Fruit fly (Drosophila melanogaster): ENCODE data around the gene CG13723.

Gene CG13723

dm6 chr3L:17310509-17310908 is 46.3 kb downstream of the CG13723 start (continued):
- TF ChIP-seq pan (optimal IDR thresholded peaks at IDR 0.05) (no peak), pan (GFP tag; optimal IDR thresholded peaks at IDR 0.05 in 1 of 2, IDR thresholded peaks at IDR 0.05 in 1 of 2) (peak in 1 of 2 experiments; percentile 60), CG34224 (GFP tag; IDR thresholded peaks at IDR 0.05; ENCODE audit: partially characterized antibody) (no peak), CG17912 (GFP tag; optimal IDR thresholded peaks at IDR 0.05) (no peak), CG1603 (tag; optimal IDR thresholded peaks at IDR 0.05) (no peak), CG17359 (tag; optimal IDR thresholded peaks at IDR 0.05) (peak; percentile 43), fd96Cb (tag; optimal IDR thresholded peaks at IDR 0.05) (peak; percentile 28), MBD-R2 (GFP tag; IDR thresholded peaks at IDR 0.05) (peak; percentile 34; the same call in 1 of the 2 replicates), ci (GFP tag; IDR thresholded peaks at IDR 0.05) (0 out of 3 replicates have a peak, but pooled peaks have one; percentile 54), CG31388 (GFP tag; optimal IDR thresholded peaks at IDR 0.05) (no peak), vnd (GFP tag; IDR thresholded peaks at IDR 0.05; ENCODE audit: partially characterized antibody) (no peak), Side (GFP tag; optimal IDR thresholded peaks at IDR 0.05) (no peak), HmgD (GFP tag; optimal IDR thresholded peaks at IDR 0.05) (no peak), CG11085 (GFP tag; IDR thresholded peaks at IDR 0.05) (peak; percentile 48; the same call in 1 of the 2 replicates), Fer3 (tag; optimal IDR thresholded peaks at IDR 0.05) (peak; percentile 34), Oli (tag; optimal IDR thresholded peaks at IDR 0.05) (peak; percentile 31), ewg (GFP tag; optimal IDR thresholded peaks at IDR 0.05) (no peak), CG11456 (GFP tag; IDR thresholded peaks at IDR 0.05) (no peak), nmo (GFP tag; optimal IDR thresholded peaks at IDR 0.05) (peak; percentile 14), CG13296 (GFP tag; optimal IDR thresholded peaks at IDR 0.05) (peak; percentile 46), CG6854 (GFP tag; optimal IDR thresholded peaks at IDR 0.05) (peak; percentile 9), scrt (GFP tag; optimal IDR thresholded peaks at IDR 0.05) (peak; percentile 36), Mad (GFP tag; optimal IDR thresholded peaks at IDR 0.05) (no peak), CG9727 (GFP tag; optimal IDR thresholded peaks at IDR 0.05) (peak; percentile 54), ssp (GFP tag; IDR thresholded peaks at IDR 0.05) (no peak), peb (GFP tag; IDR thresholded peaks at IDR 0.05) (no peak), CG8359 (GFP tag; optimal IDR thresholded peaks at IDR 0.05; ENCODE audit: borderline replicate concordance) (no peak), CG15269 (tag; optimal IDR thresholded peaks at IDR 0.05) (peak; percentile 39), Lhr (GFP tag; optimal IDR thresholded peaks at IDR 0.05) (no peak), usp (GFP tag; optimal IDR thresholded peaks at IDR 0.05) (no peak), fd102C (GFP tag; optimal IDR thresholded peaks at IDR 0.05) (no peak), sim (GFP tag; IDR thresholded peaks at IDR 0.05) (no peak), her (GFP tag; optimal IDR thresholded peaks at IDR 0.05) (no peak), CG18599 (GFP tag; optimal IDR thresholded peaks at IDR 0.05) (peak; percentile 87), phol (tag; optimal IDR thresholded peaks at IDR 0.05) (peak; percentile 47), CG2120 (GFP tag; optimal IDR thresholded peaks at IDR 0.05) (peak; percentile 31), Abd-B (GFP tag; optimal IDR thresholded peaks at IDR 0.05) (no peak), Bgb (GFP tag; IDR thresholded peaks at IDR 0.05; ENCODE audit: partially characterized antibody) (no peak), Nf-YA (GFP tag; IDR thresholded peaks at IDR 0.05) (no peak), wdn (GFP tag; IDR thresholded peaks at IDR 0.05) (0 out of 2 replicates have a peak, but pooled peaks have one; percentile 14), Dek (tag; optimal IDR thresholded peaks at IDR 0.05) (peak; percentile 6), emc (GFP tag; optimal IDR thresholded peaks at IDR 0.05) (no peak), twi (tag; optimal IDR thresholded peaks at IDR 0.05) (no peak), CG34422 (GFP tag; IDR thresholded peaks at IDR 0.05) (0 out of 3 replicates have a peak, but pooled peaks have one; percentile 29), gsb (GFP tag; IDR thresholded peaks at IDR 0.05) (no peak), CG11093 (GFP tag; IDR thresholded peaks at IDR 0.05) (0 out of 3 replicates have a peak, but pooled peaks have one; percentile 55), fd64A (GFP tag; optimal IDR thresholded peaks at IDR 0.05) (no peak), CG15601 (tag; optimal IDR thresholded peaks at IDR 0.05) (no peak), bcd (GFP tag; optimal IDR thresholded peaks at IDR 0.05) (peak; percentile 24), sc (optimal IDR thresholded peaks at IDR 0.05) (no peak), sc (GFP tag; optimal IDR thresholded peaks at IDR 0.05) (no peak)
